Worm (Caenorhabditis elegans): ENCODE data around the gene C07A9.13.

C07A9.13 gene

DNA sequence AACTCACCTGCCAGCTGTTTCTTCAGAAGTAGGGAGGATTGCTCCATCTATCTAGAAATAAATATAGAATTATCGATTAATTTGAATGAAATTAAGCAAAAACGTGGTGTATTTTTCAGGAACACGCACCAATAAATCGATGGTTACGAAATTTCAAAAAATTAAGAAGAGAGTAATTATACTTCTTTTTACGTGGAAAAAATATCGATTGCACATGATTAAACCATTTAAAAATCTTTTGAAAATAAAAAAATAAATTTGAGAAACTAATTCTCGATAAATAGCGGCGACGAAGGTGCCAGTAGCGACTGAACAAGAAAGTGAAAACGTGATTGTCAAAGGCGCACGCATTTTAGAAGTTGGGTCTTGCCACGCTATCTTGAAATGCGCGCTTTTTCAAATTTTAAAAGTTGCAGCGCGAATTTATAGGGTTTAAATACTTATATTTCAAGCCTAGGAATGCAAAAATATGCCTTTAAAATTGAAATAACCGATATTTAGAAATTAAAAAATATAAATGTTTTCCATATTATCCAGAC, 49.9 kb downstream of the C07A9.13 start, which contains the start of gene ubc-7:
TSS of gene ubc-7 (minus strand) at position 51 of the 539 bp plus-strand sequence.
- no peak for TF ChIP-seq unc-62 (GFP tag; optimal IDR thresholded peaks at IDR 0.05)

- no peak for TF ChIP-seq unc-62 (GFP tag; optimal IDR thresholded peaks at IDR 0.05)
Measured at ce11 chrIII:9629855-9630254, 51.3 kb downstream of the C07A9.13 start, which contains the start of gene rpac-19. TSS of gene rpac-19 (minus strand) at chrIII:9629885.

Measured in whole organism, dauer.